Fruit fly (Drosophila melanogaster): ENCODE measurements around the gene Dysb.

Dysb gene

DNA sequence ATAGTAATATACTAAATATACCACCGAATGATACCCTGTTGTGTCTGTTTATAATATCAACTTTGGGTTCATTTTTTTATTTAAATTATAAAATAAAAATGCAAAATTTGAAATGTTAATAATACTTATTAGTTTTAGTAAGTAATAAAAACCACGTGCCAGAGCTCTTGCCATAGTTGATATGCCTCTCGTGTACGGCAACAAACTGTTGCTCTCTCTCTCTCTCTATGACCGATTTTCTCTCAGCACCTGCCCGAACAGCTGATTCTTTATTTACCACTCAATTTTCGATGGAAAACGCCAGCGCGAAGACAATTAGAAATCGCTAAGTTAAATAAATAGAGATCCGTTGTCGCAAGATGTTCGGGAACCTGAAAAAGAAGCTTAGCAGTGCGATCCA, at the start of gene Dysb (continued):
- TF ChIP-seq Max (GFP tag; optimal IDR thresholded peaks at IDR 0.05) (peak; percentile 67), ham (GFP tag; IDR thresholded peaks at IDR 0.05) (no peak), CG31224 (GFP tag; IDR thresholded peaks at IDR 0.05) (peak; percentile 84), sr (GFP tag; IDR thresholded peaks at IDR 0.05) (no peak; the same call in 2 of the 3 replicates), Meics (GFP tag; optimal IDR thresholded peaks at IDR 0.05) (peak; percentile 89), Sox102F (GFP tag; optimal IDR thresholded peaks at IDR 0.05) (peak; percentile 89), dati (GFP tag; IDR thresholded peaks at IDR 0.05) (peak; percentile 81), NfI (GFP tag; optimal IDR thresholded peaks at IDR 0.05) (peak; percentile 86), Bdp1 (GFP tag; optimal IDR thresholded peaks at IDR 0.05) (peak; percentile 49), Dfd (GFP tag; optimal IDR thresholded peaks at IDR 0.05) (no peak), CG3726 (GFP tag; IDR thresholded peaks at IDR 0.05) (no peak), sob (GFP tag; IDR thresholded peaks at IDR 0.05) (peak; percentile 91), CG7357 (GFP tag; IDR thresholded peaks at IDR 0.05) (peak; percentile 60; the same call in 1 of the 3 replicates), shn (GFP tag; optimal IDR thresholded peaks at IDR 0.05) (peak; percentile 26), Atf3 (GFP tag; optimal IDR thresholded peaks at IDR 0.05) (peak; percentile 15), Dad (GFP tag; optimal IDR thresholded peaks at IDR 0.05) (no peak), danr (GFP tag; IDR thresholded peaks at IDR 0.05) (peak; percentile 69; the same call in 1 of the 2 replicates), CG2120 (GFP tag; optimal IDR thresholded peaks at IDR 0.05) (peak; percentile 88), CG4730 (GFP tag; IDR thresholded peaks at IDR 0.05) (peak; percentile 82), YL-1 (GFP tag; optimal IDR thresholded peaks at IDR 0.05) (peak; percentile 66), dmrt11E (tag; optimal IDR thresholded peaks at IDR 0.05) (peak; percentile 86), bcd (GFP tag; optimal IDR thresholded peaks at IDR 0.05) (peak; percentile 81), CG18476 (GFP tag; optimal IDR thresholded peaks at IDR 0.05) (peak; percentile 72), CG33213 (GFP tag; optimal IDR thresholded peaks at IDR 0.05) (peak; percentile 20), mld (GFP tag; IDR thresholded peaks at IDR 0.05; ENCODE audit: partially characterized antibody) (no peak), CG34224 (GFP tag; IDR thresholded peaks at IDR 0.05; ENCODE audit: partially characterized antibody) (peak; percentile 53), CG7963 (GFP tag; IDR thresholded peaks at IDR 0.05; ENCODE audit: partially characterized antibody) (no peak), CG10209 (GFP tag; optimal IDR thresholded peaks at IDR 0.05) (peak; percentile 88), chinmo (GFP tag; IDR thresholded peaks at IDR 0.05; ENCODE audit: partially characterized antibody) (no peak), prd (optimal IDR thresholded peaks at IDR 0.05) (no peak), prd (GFP tag; IDR thresholded peaks at IDR 0.05) (peak; percentile 89), bigmax (GFP tag; optimal IDR thresholded peaks at IDR 0.05) (no peak), kah (GFP tag; optimal IDR thresholded peaks at IDR 0.05) (peak; percentile 86), phol (tag; optimal IDR thresholded peaks at IDR 0.05) (peak; percentile 81), CG3847 (GFP tag; IDR thresholded peaks at IDR 0.05) (peak; percentile 85), CG6813 (GFP tag; optimal IDR thresholded peaks at IDR 0.05) (peak; percentile 85), CG10565 (GFP tag; optimal IDR thresholded peaks at IDR 0.05) (no peak), unpg (GFP tag; optimal IDR thresholded peaks at IDR 0.05) (peak; percentile 92), grau (tag; optimal IDR thresholded peaks at IDR 0.05) (peak; percentile 88), Doc2 (GFP tag; IDR thresholded peaks at IDR 0.05) (no peak), tio (GFP tag; optimal IDR thresholded peaks at IDR 0.05) (peak; percentile 67), Spps (tag; optimal IDR thresholded peaks at IDR 0.05) (peak; percentile 68), jumu (GFP tag; optimal IDR thresholded peaks at IDR 0.05) (peak; percentile 33), CG17568 (GFP tag; optimal IDR thresholded peaks at IDR 0.05) (peak; percentile 86), CoRest (tag; optimal IDR thresholded peaks at IDR 0.05) (peak; percentile 89), ash1 (GFP tag; optimal IDR thresholded peaks at IDR 0.05) (no peak), CG13296 (GFP tag; optimal IDR thresholded peaks at IDR 0.05) (peak; percentile 92), ap (GFP tag; IDR thresholded peaks at IDR 0.05) (peak; percentile 82), slou (GFP tag; optimal IDR thresholded peaks at IDR 0.05) (peak; percentile 21), stwl (tag; optimal IDR thresholded peaks at IDR 0.05) (peak; percentile 37), pho (GFP tag; optimal IDR thresholded peaks at IDR 0.05) (peak; percentile 61)
